Worm (Caenorhabditis elegans): ENCODE results near the gene F13A2.9.

The F13A2.9 gene

DNA sequence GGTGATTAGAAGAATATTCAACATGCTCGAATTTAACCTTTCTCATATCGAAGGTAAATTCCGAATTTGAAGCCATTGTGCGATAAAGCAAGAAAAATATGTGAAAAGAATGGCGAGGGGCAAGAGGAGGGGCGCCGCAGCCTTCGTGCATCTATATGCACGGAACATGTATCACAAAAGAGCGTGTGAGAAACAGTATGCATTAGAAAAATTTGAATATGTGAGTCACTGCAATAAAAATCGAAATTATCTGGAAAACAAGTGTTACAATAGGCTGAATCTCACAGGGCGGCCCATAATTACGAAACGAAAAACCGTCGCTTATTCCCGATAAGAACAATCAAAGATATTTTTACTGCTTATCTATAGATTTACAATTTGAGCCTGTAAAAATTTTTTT is 14.6 kb upstream of the F13A2.9 start, which contains the start of gene F13A2.5:
Gene F13A2.5 (minus strand): TSS at position 101 of the 400 bp plus-strand sequence.
- TF ChIP-seq snpc-4 (tag; optimal IDR thresholded peaks at IDR 0.05) (no peak), tbx-2 (tag; optimal IDR thresholded peaks at IDR 0.05) (no peak), hmg-11 (tag; optimal IDR thresholded peaks at IDR 0.05) (no peak), daf-12 (tag; optimal IDR thresholded peaks at IDR 0.05) (no peak), sea-2 (GFP tag; optimal IDR thresholded peaks at IDR 0.05) (no peak), nhr-67 (tag; optimal IDR thresholded peaks at IDR 0.05) (no peak), fos-1 (tag; optimal IDR thresholded peaks at IDR 0.05) (no peak), fkh-2 (tag; optimal IDR thresholded peaks at IDR 0.05) (no peak), nhr-77 (tag; optimal IDR thresholded peaks at IDR 0.05) (no peak), elt-1 (tag; optimal IDR thresholded peaks at IDR 0.05) (no peak), lin-39 (tag; optimal IDR thresholded peaks at IDR 0.05) (no peak), ceh-28 (tag; optimal IDR thresholded peaks at IDR 0.05) (no peak), nhr-12 (tag; optimal IDR thresholded peaks at IDR 0.05) (no peak), lsy-12 (tag; optimal IDR thresholded peaks at IDR 0.05) (no peak), unc-39 (tag; optimal IDR thresholded peaks at IDR 0.05) (no peak), ceh-82 (tag; optimal IDR thresholded peaks at IDR 0.05) (no peak)

DNA sequence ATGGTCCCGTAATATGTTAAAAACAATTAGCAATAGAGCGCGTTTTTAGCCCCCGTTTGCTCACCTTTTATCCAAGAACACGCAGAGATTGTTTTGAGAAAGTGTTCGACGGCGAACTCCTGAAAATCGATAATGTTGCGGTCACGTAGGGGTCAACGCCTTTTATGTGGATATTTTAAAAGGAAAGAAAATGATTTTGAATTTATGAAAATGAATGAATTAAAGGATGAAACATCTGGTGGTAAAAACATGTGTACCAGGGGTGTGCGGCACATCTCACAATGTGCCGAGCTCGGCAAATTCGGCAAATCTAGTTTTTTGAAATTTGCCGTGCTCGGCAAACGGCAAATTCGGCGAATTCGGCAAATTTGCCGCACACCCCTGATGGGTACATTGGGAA is 12.8 kb upstream of the F13A2.9 start, which contains the start of gene F13A2.4:
Gene F13A2.4 (minus strand): TSS at position 101 of the 400 bp plus-strand sequence.
- TF ChIP-seq sea-2 (GFP tag; optimal IDR thresholded peaks at IDR 0.05) (no peak), elt-2 (tag; optimal IDR thresholded peaks at IDR 0.05) (no peak)

DNA sequence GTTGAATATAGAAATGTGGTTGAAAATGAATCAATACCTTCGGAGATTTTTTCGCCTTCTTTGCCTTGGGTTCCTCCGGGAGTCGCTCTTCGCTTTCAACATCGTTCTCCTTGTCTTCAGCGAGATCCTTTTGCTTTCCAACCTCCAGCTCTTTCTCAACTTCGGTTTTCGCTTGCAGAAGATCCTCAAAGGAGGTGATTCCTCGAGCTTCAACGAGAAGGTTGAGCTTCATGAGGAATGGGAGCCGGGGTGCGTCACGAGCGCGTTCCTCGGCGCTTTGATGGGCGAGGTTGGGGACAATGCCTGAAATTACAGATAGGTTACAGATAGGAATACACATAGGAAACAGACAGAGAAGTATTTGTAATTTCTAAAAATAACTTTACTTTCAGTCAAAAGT is 11.6 kb upstream of the F13A2.9 start:
- TF ChIP-seq R02D3.7 (tag; optimal IDR thresholded peaks at IDR 0.05) (no peak), elt-2 (tag; optimal IDR thresholded peaks at IDR 0.05) (no peak), lsy-12 (tag; optimal IDR thresholded peaks at IDR 0.05) (no peak), elt-1 (tag; optimal IDR thresholded peaks at IDR 0.05) (no peak), nhr-12 (tag; optimal IDR thresholded peaks at IDR 0.05) (no peak), fkh-2 (tag; optimal IDR thresholded peaks at IDR 0.05) (no peak), unc-62 (GFP tag; optimal IDR thresholded peaks at IDR 0.05) (no peak), pha-4 (tag; optimal IDR thresholded peaks at IDR 0.05) (no peak), egl-5 (tag; optimal IDR thresholded peaks at IDR 0.05) (no peak), ceh-82 (tag; optimal IDR thresholded peaks at IDR 0.05) (no peak), egl-27 (tag; optimal IDR thresholded peaks at IDR 0.05) (no peak), fos-1 (tag; optimal IDR thresholded peaks at IDR 0.05) (no peak), nhr-28 (tag; optimal IDR thresholded peaks at IDR 0.05) (no peak), nhr-25 (tag; optimal IDR thresholded peaks at IDR 0.05) (no peak), nhr-237 (tag; optimal IDR thresholded peaks at IDR 0.05) (no peak), daf-12 (tag; optimal IDR thresholded peaks at IDR 0.05) (no peak), ceh-16 (tag; optimal IDR thresholded peaks at IDR 0.05) (no peak), nfya-1 (tag; optimal IDR thresholded peaks at IDR 0.05; ENCODE audit: insufficient read depth) (no peak), mdl-1 (tag; optimal IDR thresholded peaks at IDR 0.05) (no peak)

DNA sequence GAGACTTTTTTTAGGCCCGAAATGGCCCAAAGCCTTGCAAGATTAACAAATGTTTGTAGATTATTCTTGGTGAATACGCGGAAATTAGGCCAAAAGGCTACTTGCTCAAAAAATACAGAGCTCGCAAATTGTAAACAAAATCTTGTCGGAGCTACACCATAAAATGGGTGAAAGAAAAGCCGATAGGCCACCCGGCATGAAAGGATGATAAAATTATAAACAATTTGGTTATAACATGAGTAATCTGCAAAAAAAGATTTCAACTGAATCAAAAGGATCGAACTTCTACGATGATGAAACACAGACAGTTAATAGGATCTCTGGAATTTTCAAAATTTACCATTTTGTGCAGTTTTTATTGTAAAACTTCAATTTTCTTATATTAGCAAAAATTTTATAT is 10.8 kb upstream of the F13A2.9 start:
- TF ChIP-seq elt-1 (tag; optimal IDR thresholded peaks at IDR 0.05) = no peak

DNA sequence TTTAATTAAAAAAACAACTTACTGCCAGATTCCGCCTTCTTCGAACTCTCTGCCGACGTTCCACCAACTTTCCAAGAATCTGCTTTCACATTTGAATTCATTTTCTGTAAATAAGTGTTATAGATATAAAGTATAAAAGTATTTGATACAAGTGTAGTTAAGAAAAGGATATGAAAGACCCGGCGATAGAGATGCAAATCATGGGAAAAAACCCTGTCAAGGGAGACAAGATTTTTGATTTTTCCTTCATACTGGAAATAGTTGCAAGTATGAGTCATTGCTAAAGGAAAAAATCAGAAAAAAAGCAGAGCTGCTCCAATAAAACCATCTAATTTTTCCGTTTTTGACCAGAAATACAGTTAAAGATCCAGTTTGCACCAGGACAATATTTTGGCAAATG is 9.0 kb upstream of the F13A2.9 start, which contains the start of gene F13A2.3:
Gene F13A2.3 (minus strand): TSS at position 101 of the 400 bp plus-strand sequence.
- TF ChIP-seq unc-39 (tag; optimal IDR thresholded peaks at IDR 0.05) (no peak), unc-62 (GFP tag; optimal IDR thresholded peaks at IDR 0.05) (no peak), elt-2 (tag; optimal IDR thresholded peaks at IDR 0.05) (no peak), nhr-23 (tag; optimal IDR thresholded peaks at IDR 0.05) (no peak)

DNA sequence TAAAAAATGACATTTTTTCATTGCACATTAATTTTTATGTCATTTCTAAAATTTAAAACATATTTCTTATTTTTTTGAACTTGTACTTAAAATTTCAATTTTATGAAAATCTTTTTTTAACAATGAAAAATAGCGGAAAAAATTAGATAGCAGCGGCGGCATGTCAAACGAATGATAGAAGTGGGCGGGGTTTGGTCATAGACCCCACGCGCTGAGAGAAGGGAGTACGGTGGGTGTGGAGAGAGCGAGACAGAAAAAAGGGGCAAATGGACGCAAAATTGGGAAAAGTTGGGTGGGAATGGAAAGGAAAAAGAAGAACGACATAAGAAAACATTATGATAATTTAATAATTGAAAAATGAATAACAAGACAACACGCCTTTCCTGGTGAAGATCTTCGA is 614 bp upstream of the F13A2.9 start:
- peak; percentile 93 for TF ChIP-seq nfya-1 (tag; optimal IDR thresholded peaks at IDR 0.05; ENCODE audit: insufficient read depth)
- no peak for TF ChIP-seq nhr-67 (tag; optimal IDR thresholded peaks at IDR 0.05)
- no peak for TF ChIP-seq daf-12 (tag; optimal IDR thresholded peaks at IDR 0.05)

DNA sequence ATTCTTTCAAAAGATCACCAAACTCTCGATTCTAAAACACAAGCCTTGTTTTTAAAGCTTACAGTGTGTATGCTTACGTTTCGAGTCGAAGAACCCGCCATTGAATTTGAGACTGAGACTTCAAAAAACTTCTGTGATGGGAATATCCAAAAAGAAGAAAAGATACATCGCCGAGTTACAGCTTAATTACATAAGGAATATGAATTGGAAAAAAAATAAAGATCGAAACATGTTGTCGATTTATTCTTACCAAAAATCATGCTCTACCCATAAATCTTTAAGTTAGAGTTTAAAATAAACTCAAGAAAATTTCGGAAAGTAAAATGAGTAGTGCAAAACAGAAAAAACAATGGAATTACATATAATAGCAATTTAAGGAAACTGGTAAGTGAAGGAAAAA is 1.1 kb downstream of the F13A2.9 start, which contains the start of gene F13A2.10:
Gene F13A2.10 (minus strand): TSS at position 101 of the 400 bp plus-strand sequence.
- TF ChIP-seq fkh-2 (tag; optimal IDR thresholded peaks at IDR 0.05) (no peak), zag-1 (tag; optimal IDR thresholded peaks at IDR 0.05) (no peak), sea-2 (GFP tag; optimal IDR thresholded peaks at IDR 0.05) (no peak), ceh-16 (tag; optimal IDR thresholded peaks at IDR 0.05) (no peak), unc-39 (tag; optimal IDR thresholded peaks at IDR 0.05) (no peak), elt-3 (tag; optimal IDR thresholded peaks at IDR 0.05) (no peak), ztf-11 (tag; optimal IDR thresholded peaks at IDR 0.05) (no peak), ama-1 (optimal IDR thresholded peaks at IDR 0.05) (no peak)

All from whole organism, L3 larva.